Worm (Caenorhabditis elegans) whole organism, L4 larva: ENCODE measurements around the gene C46F4.3.

Source experiments
- F10B5.3 ChIP-seq: sonication (generic microtip); optimal IDR thresholded peaks from 2 replicates; lab custom pipeline; 2016; ENCODE audit warnings: mild to moderate bottlenecking, missing genetic modification characterization, missing compliant biosample characterization
- Y5F2A.4 ChIP-seq: fragments of 200-800 bp; sonication (Bioruptor generic); optimal IDR thresholded peaks from 2 replicates; lab custom pipeline; 2018; ENCODE audit warnings: mild to moderate bottlenecking, missing genetic modification characterization, missing compliant biosample characterization
- daf-12 ChIP-seq: fragments of 150-350 bp; optimal IDR thresholded peaks from 2 replicates; lab custom pipeline; 2014; ENCODE audit warnings: missing biosample characterization, missing genetic modification reagents, missing genetic modification characterization
- nhr-25 ChIP-seq: sonication (generic microtip); optimal IDR thresholded peaks from 2 replicates; lab custom pipeline; 2017; ENCODE audit warnings: missing genetic modification characterization, mild to moderate bottlenecking, missing compliant biosample characterization, antibody characterized with exemption, moderate library complexity, borderline replicate concordance; ENCODE audit not compliant: insufficient read depth
- nhr-28 ChIP-seq: fragments of 150-350 bp; optimal IDR thresholded peaks from 2 replicates; lab custom pipeline; 2014; ENCODE audit warnings: missing biosample characterization, missing genetic modification characterization
- nhr-76 ChIP-seq: fragments of 150-350 bp; optimal IDR thresholded peaks from 2 replicates; lab custom pipeline; 2014; ENCODE audit warnings: missing biosample characterization, missing genetic modification characterization
- pha-4 ChIP-seq, 2 experiments: fragments of 150-350 bp in 1 of 2; fragments of 200-800 bp in 1 of 2; sonication (Bioruptor generic) in 1 of 2; IDR thresholded peaks in 1 of 2; optimal IDR thresholded peaks in 1 of 2; 2 replicates each; pipeline versions ENCODE4 v1.3.6 to Lab custom; 2014 to 2022; ENCODE audit warnings: missing genetic modification characterization in 2 of 2, missing genetic modification reagents in 2 of 2, missing biosample characterization in 1 of 2, missing compliant biosample characterization in 1 of 2
- pqm-1 ChIP-seq: sonication (generic microtip); optimal IDR thresholded peaks from 2 replicates; lab custom pipeline; 2017; ENCODE audit warnings: missing biosample characterization, missing genetic modification characterization
- unc-130 ChIP-seq: sonication (generic microtip); optimal IDR thresholded peaks from 2 replicates; lab custom pipeline; 2016; ENCODE audit warnings: missing genetic modification reagents, missing genetic modification characterization, missing compliant biosample characterization
- ztf-7 ChIP-seq: fragments of 150-350 bp; optimal IDR thresholded peaks from 2 replicates; lab custom pipeline; 2014; ENCODE audit warnings: missing biosample characterization, missing genetic modification characterization

DNA sequence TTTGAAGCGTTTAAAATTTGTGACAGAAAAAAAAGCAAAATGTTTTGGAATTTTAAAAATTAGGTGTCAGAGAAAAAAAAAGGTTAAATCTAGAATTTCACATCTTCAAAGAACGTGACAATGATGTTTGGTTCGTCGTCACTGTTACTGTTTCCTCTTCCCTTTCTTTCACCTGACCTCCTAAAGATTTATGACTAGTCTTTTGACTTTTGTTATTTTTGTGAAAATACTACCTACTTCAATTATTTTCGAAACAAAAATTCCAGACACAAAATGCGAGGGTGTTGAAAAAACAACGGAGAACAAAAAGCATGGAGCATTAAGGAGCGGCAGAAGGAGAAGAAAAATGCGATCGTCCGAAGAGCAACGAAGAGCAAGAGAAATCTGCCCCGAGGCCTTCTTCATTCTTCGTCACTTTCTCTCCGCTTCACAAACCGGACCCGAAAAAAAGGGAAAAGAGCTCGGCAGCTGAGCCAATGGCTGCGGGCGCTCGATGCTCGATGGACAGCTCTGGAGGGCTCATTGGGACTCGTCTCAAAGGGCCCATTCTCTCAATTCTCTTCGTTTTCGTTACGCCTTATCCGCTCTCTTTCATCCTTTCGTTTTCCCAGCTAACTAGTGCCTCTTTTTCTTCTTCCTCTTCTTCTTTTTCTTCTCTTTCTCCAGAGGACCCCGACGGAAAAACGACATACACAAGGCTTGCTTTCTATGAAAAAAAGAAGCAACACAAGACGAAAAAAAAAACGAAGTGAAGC lies 40.8 kb downstream of the C46F4.3 start:
- TF ChIP-seq nhr-25 (tag; lab: Kevin White, UChicago) (no peak), F10B5.3 (tag; lab: Kevin White, UChicago) (no peak), nhr-76 (tag; lab: Kevin White, UChicago) (no peak), pha-4 (GFP tag; IDR thresholded peaks at IDR 0.05; lab: Robert Waterston, UW) (peak; percentile 24; the same call in 1 of the 2 replicates), pha-4 (tag; optimal IDR thresholded peaks at IDR 0.05; lab: Kevin White, UChicago) (no peak), nhr-28 (tag; lab: Kevin White, UChicago) (no peak), pqm-1 (tag; lab: Kevin White, UChicago) (no peak), ztf-7 (tag; lab: Kevin White, UChicago) (no peak), unc-130 (GFP tag; lab: Kevin White, UChicago) (no peak), Y5F2A.4 (no peak), daf-12 (tag; lab: Kevin White, UChicago) (no peak)
